Fruit fly (Drosophila melanogaster) whole organism, embryonic: ENCODE measurements around the gene CG10907.

Experiments
- ATbp ChIP-seq: fragments of 200-800 bp; sonication (Bioruptor generic); optimal IDR thresholded peaks from 2 replicates; lab custom pipeline; 2017; ENCODE audit warnings: missing biosample characterization, mild to moderate bottlenecking, missing genetic modification characterization, missing genetic modification reagents
- Adf1 ChIP-seq: fragments of 200-800 bp; sonication (Bioruptor generic); IDR thresholded peaks from 2 replicates; pipeline ENCODE4 v1.3.6; 2022; ENCODE audit warnings: missing biosample characterization, missing genetic modification characterization
- Atf6 ChIP-seq: fragments of 200-800 bp; sonication (Bioruptor generic); IDR thresholded peaks from 2 replicates; pipeline ENCODE4 v1.3.6; 2022; ENCODE audit warnings: missing biosample characterization, missing genetic modification characterization
- BtbVII ChIP-seq: fragments of 200-800 bp; sonication (Bioruptor generic); optimal IDR thresholded peaks from 3 replicates; lab custom pipeline; 2017; ENCODE audit warnings: missing biosample characterization, mild to moderate bottlenecking, missing genetic modification characterization
- CG10543 ChIP-seq: fragments of 200-800 bp; sonication (Bioruptor generic); optimal IDR thresholded peaks from 3 replicates; lab custom pipeline; 2017; ENCODE audit warnings: missing biosample characterization, mild to moderate bottlenecking, missing genetic modification characterization, moderate library complexity
- CG13296 ChIP-seq: fragments of 200-800 bp; sonication (Bioruptor generic); optimal IDR thresholded peaks from 3 replicates; lab custom pipeline; 2018; ENCODE audit warnings: missing biosample characterization, mild to moderate bottlenecking, missing genetic modification characterization
- CG15514 ChIP-seq: fragments of 200-800 bp; sonication (Bioruptor generic); optimal IDR thresholded peaks from 3 replicates; lab custom pipeline; 2017; ENCODE audit warnings: missing biosample characterization, missing genetic modification characterization, mild to moderate bottlenecking, moderate library complexity, missing genetic modification reagents
- CG16813 ChIP-seq: fragments of 200-800 bp; sonication (Bioruptor generic); IDR thresholded peaks from 3 replicates; pipeline ENCODE4 v1.3.6; 2022; ENCODE audit warnings: missing biosample characterization, missing genetic modification characterization; ENCODE audit not compliant: partially characterized antibody
- CG17912 ChIP-seq: fragments of 200-800 bp; sonication (Bioruptor generic); optimal IDR thresholded peaks from 2 replicates; lab custom pipeline; 2018; ENCODE audit warnings: missing biosample characterization, mild to moderate bottlenecking, missing genetic modification characterization
- CG18599 ChIP-seq: fragments of 200-800 bp; sonication (Bioruptor generic); optimal IDR thresholded peaks from 3 replicates; lab custom pipeline; 2017; ENCODE audit warnings: missing biosample characterization, missing genetic modification characterization, mild to moderate bottlenecking, moderate library complexity, missing genetic modification reagents
- CG34376 ChIP-seq: fragments of 200-800 bp; sonication (Bioruptor generic); optimal IDR thresholded peaks from 2 replicates; lab custom pipeline; 2018; ENCODE audit warnings: missing biosample characterization, mild to moderate bottlenecking, missing genetic modification characterization
- CG6813 ChIP-seq: fragments of 200-800 bp; sonication (Bioruptor generic); optimal IDR thresholded peaks from 2 replicates; lab custom pipeline; 2017; ENCODE audit warnings: missing biosample characterization, missing genetic modification characterization, mild to moderate bottlenecking, moderate library complexity, missing genetic modification reagents
- CG7839 ChIP-seq: fragments of 200-800 bp; sonication (Bioruptor generic); optimal IDR thresholded peaks from 3 replicates; lab custom pipeline; 2018; ENCODE audit warnings: missing biosample characterization, mild to moderate bottlenecking, missing genetic modification characterization, moderate library complexity
- Dbx ChIP-seq: fragments of 200-800 bp; sonication (Bioruptor generic); IDR thresholded peaks from 3 replicates; pipeline ENCODE4 v1.3.6; 2022; ENCODE audit warnings: missing biosample characterization, missing genetic modification characterization
- Ets65A ChIP-seq: fragments of 200-800 bp; sonication (Bioruptor generic); peaks from one replicate; lab custom pipeline; 2016; ENCODE audit warnings: missing biosample characterization, missing genetic modification characterization
- Fer2 ChIP-seq: fragments of 200-800 bp; sonication (Bioruptor generic); optimal IDR thresholded peaks from 2 replicates; lab custom pipeline; 2018; ENCODE audit warnings: missing biosample characterization, mild to moderate bottlenecking, missing genetic modification characterization, moderate library complexity
- Fer3 ChIP-seq: fragments of 200-800 bp; sonication (Bioruptor generic); optimal IDR thresholded peaks from 2 replicates; lab custom pipeline; 2018; ENCODE audit warnings: missing biosample characterization, mild to moderate bottlenecking, missing genetic modification characterization, moderate library complexity
- GATAe ChIP-seq: fragments of 200-800 bp; sonication (Bioruptor generic); conservative IDR thresholded peaks from 2 replicates; pipeline ENCODE4 v1.3.6; 2022; ENCODE audit warnings: missing biosample characterization, missing genetic modification characterization
- Hey ChIP-seq: fragments of 200-800 bp; sonication (Bioruptor generic); optimal IDR thresholded peaks from 3 replicates; lab custom pipeline; 2018; ENCODE audit warnings: missing biosample characterization, mild to moderate bottlenecking, missing genetic modification characterization
- HmgZ ChIP-seq: fragments of 200-800 bp; sonication (Bioruptor generic); optimal IDR thresholded peaks from 2 replicates; lab custom pipeline; 2018; ENCODE audit warnings: missing biosample characterization, mild to moderate bottlenecking, missing genetic modification characterization
- Med ChIP-seq: fragments of 200-800 bp; sonication (Bioruptor generic); peaks from one replicate; lab custom pipeline; 2016; ENCODE audit warnings: missing biosample characterization, missing genetic modification characterization, mild to moderate bottlenecking, inconsistent platforms, moderate library complexity
- Nf-YA ChIP-seq: fragments of 200-800 bp; sonication (Bioruptor generic); IDR thresholded peaks from 2 replicates; pipeline ENCODE4 v1.3.6; 2022; ENCODE audit warnings: missing biosample characterization, missing genetic modification characterization
- Oaz ChIP-seq: fragments of 200-800 bp; sonication (Bioruptor generic); IDR thresholded peaks from 2 replicates; pipeline ENCODE4 v1.3.6; 2022; ENCODE audit warnings: missing biosample characterization, missing genetic modification characterization
- Pdp1 ChIP-seq, 2 experiments: fragments of 200-800 bp; sonication (Bioruptor generic); optimal IDR thresholded peaks; 3 replicates each; lab custom pipeline; 2016; ENCODE audit warnings: missing biosample characterization in 2 of 2, missing genetic modification characterization in 2 of 2, mild to moderate bottlenecking in 1 of 2, moderate library complexity in 1 of 2
- caup ChIP-seq: fragments of 200-800 bp; sonication (Bioruptor generic); optimal IDR thresholded peaks from 3 replicates; lab custom pipeline; 2017; ENCODE audit warnings: missing biosample characterization, mild to moderate bottlenecking, missing genetic modification characterization, moderate library complexity; ENCODE audit not compliant: severe bottlenecking
- chinmo ChIP-seq: fragments of 200-800 bp; sonication (Bioruptor generic); IDR thresholded peaks from 4 replicates; pipeline ENCODE4 v1.3.6; 2022; ENCODE audit warnings: missing biosample characterization, missing genetic modification characterization; ENCODE audit not compliant: partially characterized antibody
- dm ChIP-seq: fragments of 200-800 bp; sonication (Bioruptor generic); optimal IDR thresholded peaks from 3 replicates; lab custom pipeline; 2016; ENCODE audit warnings: missing biosample characterization, missing genetic modification characterization
- exex ChIP-seq: fragments of 200-800 bp; sonication (Bioruptor generic); optimal IDR thresholded peaks from 4 replicates; lab custom pipeline; 2018; ENCODE audit warnings: missing biosample characterization, mild to moderate bottlenecking, missing genetic modification characterization, moderate library complexity
- grn ChIP-seq: fragments of 200-800 bp; sonication (Bioruptor generic); optimal IDR thresholded peaks from 3 replicates; lab custom pipeline; 2017; ENCODE audit warnings: missing biosample characterization, missing genetic modification characterization
- gro ChIP-seq: fragments of 200-800 bp; sonication (Bioruptor generic); optimal IDR thresholded peaks from 2 replicates; lab custom pipeline; 2016; ENCODE audit warnings: missing biosample characterization, missing genetic modification characterization
- hkb ChIP-seq, 2 experiments: fragments of 200-800 bp in 1 of 2; fragments of >200 bp in 1 of 2; sonication (Bioruptor generic) in 1 of 2; IDR thresholded peaks in 1 of 2; optimal IDR thresholded peaks in 1 of 2; 2 replicates each; pipeline versions ENCODE4 v1.3.6 to Lab custom; 2017 to 2022; ENCODE audit warnings: missing biosample characterization in 1 of 2, missing genetic modification characterization in 1 of 2
- kay ChIP-seq: fragments of 200-800 bp; sonication (Bioruptor generic); optimal IDR thresholded peaks from 2 replicates; lab custom pipeline; 2016; ENCODE audit warnings: missing biosample characterization, missing genetic modification characterization
- ken ChIP-seq: fragments of 200-800 bp; sonication (Bioruptor generic); IDR thresholded peaks from 3 replicates; pipeline ENCODE4 v1.3.6; 2022; ENCODE audit warnings: missing biosample characterization, missing genetic modification characterization
- lab ChIP-seq: fragments of 200-800 bp; sonication (Bioruptor generic); optimal IDR thresholded peaks from 3 replicates; lab custom pipeline; 2017; ENCODE audit warnings: missing biosample characterization, missing genetic modification characterization, mild to moderate bottlenecking, moderate library complexity, missing genetic modification reagents
- mirr ChIP-seq: fragments of 200-800 bp; sonication (Bioruptor generic); optimal IDR thresholded peaks from 3 replicates; lab custom pipeline; 2018; ENCODE audit warnings: missing biosample characterization, mild to moderate bottlenecking, missing genetic modification characterization
- nerfin-1 ChIP-seq: fragments of 200-800 bp; sonication (Bioruptor generic); optimal IDR thresholded peaks from 3 replicates; lab custom pipeline; 2019; ENCODE audit warnings: missing biosample characterization, mild to moderate bottlenecking, missing genetic modification characterization, moderate library complexity
- rib ChIP-seq: fragments of 200-800 bp; sonication (Bioruptor generic); IDR thresholded peaks from 2 replicates; pipeline ENCODE4 v1.3.6; 2022; ENCODE audit warnings: missing biosample characterization, missing genetic modification characterization
- sc ChIP-seq, 3 experiments: fragments of >200 bp in 2 of 3; fragments of 200-800 bp in 1 of 3; sonication (Bioruptor generic) in 1 of 3; optimal IDR thresholded peaks; 2 replicates in 2 of 3; 3 replicates in 1 of 3; lab custom pipeline; 2017; ENCODE audit warnings: mild to moderate bottlenecking in 1 of 3, missing biosample characterization in 1 of 3, missing genetic modification characterization in 1 of 3, missing genetic modification reagents in 1 of 3
- schlank ChIP-seq: fragments of 200-800 bp; sonication (Bioruptor generic); optimal IDR thresholded peaks from 2 replicates; lab custom pipeline; 2018; ENCODE audit warnings: missing biosample characterization, mild to moderate bottlenecking, missing genetic modification characterization
- sens ChIP-seq: fragments of 200-800 bp; sonication (Bioruptor generic); peaks from one replicate; lab custom pipeline; 2016; ENCODE audit warnings: missing biosample characterization, missing genetic modification characterization
- so ChIP-seq: fragments of 200-800 bp; sonication (Bioruptor generic); IDR thresholded peaks from 3 replicates; pipeline ENCODE4 v1.3.6; 2022; ENCODE audit warnings: missing biosample characterization, missing genetic modification characterization
- sug ChIP-seq: fragments of 200-800 bp; optimal IDR thresholded peaks from 2 replicates; lab custom pipeline; 2019; ENCODE audit warnings: missing biosample characterization, mild to moderate bottlenecking, missing genetic modification characterization, moderate library complexity
- wek ChIP-seq: fragments of 200-800 bp; sonication (Bioruptor generic); optimal IDR thresholded peaks from 3 replicates; lab custom pipeline; 2018; ENCODE audit warnings: missing biosample characterization, mild to moderate bottlenecking, missing genetic modification characterization, moderate library complexity

CG10907 gene

dm6 chr3L:11788195-11788594 lies 5.1 kb upstream of the CG10907 start:
- TF ChIP-seq chinmo (0 out of 4 replicates have a peak, but pooled peaks have one; percentile 27), Pdp1 (GFP tag; optimal IDR thresholded peaks at IDR 0.05; lab: Kevin White, UChicago) (peak in 1 of 2 experiments; percentile 82), mirr (GFP tag; lab: Kevin White, UChicago) (peak; percentile 86), caup (peak; percentile 4), Med (GFP tag; lab: Kevin White, UChicago) (peak; percentile 23), BtbVII (GFP tag; lab: Kevin White, UChicago) (peak; percentile 34), sc (optimal IDR thresholded peaks at IDR 0.05; lab: Kevin White, UChicago) (no peak), sc (GFP tag; optimal IDR thresholded peaks at IDR 0.05; lab: Kevin White, UChicago) (no peak), dm (no peak), Hey (no peak), sug (tag; lab: Kevin White, UChicago) (peak; percentile 64), CG10543 (GFP tag; lab: Kevin White, UChicago) (peak; percentile 52), Nf-YA (GFP tag; lab: Robert Waterston, UW) (0 out of 2 replicates have a peak, but pooled peaks have one; percentile 7), Fer3 (tag; lab: Kevin White, UChicago) (peak; percentile 35), HmgZ (tag; lab: Kevin White, UChicago) (peak; percentile 17), Oaz (GFP tag; lab: Robert Waterston, UW) (no peak), CG13296 (GFP tag; lab: Kevin White, UChicago) (peak; percentile 23), kay (GFP tag; lab: Kevin White, UChicago) (no peak), sens (GFP tag; lab: Kevin White, UChicago) (peak; percentile 33), CG17912 (GFP tag; lab: Kevin White, UChicago) (peak; percentile 22), Atf6 (GFP tag; lab: Robert Waterston, UW) (peak; percentile 40; the same call in 1 of the 2 replicates), gro (peak; percentile 27), CG15514 (GFP tag; lab: Kevin White, UChicago) (peak; percentile 36), CG16813 (GFP tag; lab: Robert Waterston, UW) (no peak), Adf1 (GFP tag; lab: Robert Waterston, UW) (no peak), Ets65A (peak; percentile 21), grn (GFP tag; lab: Kevin White, UChicago) (peak; percentile 66), ATbp (GFP tag; lab: Kevin White, UChicago) (peak; percentile 33), CG7839 (no peak), hkb (optimal IDR thresholded peaks at IDR 0.05; lab: Kevin White, UChicago) (no peak), hkb (GFP tag; IDR thresholded peaks at IDR 0.05; lab: Robert Waterston, UW) (peak; percentile 13; the same call in 1 of the 2 replicates), ken (GFP tag; lab: Robert Waterston, UW) (no peak), schlank (tag; lab: Kevin White, UChicago) (peak; percentile 34), CG34376 (GFP tag; lab: Kevin White, UChicago) (peak; percentile 48), CG18599 (peak; percentile 47), nerfin-1 (tag; lab: Kevin White, UChicago) (no peak), so (GFP tag; lab: Robert Waterston, UW) (peak; percentile 63; the same call in 1 of the 3 replicates), lab (GFP tag; lab: Kevin White, UChicago) (peak; percentile 72), GATAe (GFP tag; lab: Robert Waterston, UW) (peak; percentile 48; the same call in 1 of the 2 replicates), Dbx (GFP tag; lab: Robert Waterston, UW) (peak; percentile 41; the same call in 1 of the 3 replicates), wek (GFP tag; lab: Kevin White, UChicago) (peak; percentile 6), exex (tag; lab: Kevin White, UChicago) (peak; percentile 87), rib (GFP tag; lab: Robert Waterston, UW) (0 out of 2 replicates have a peak, but pooled peaks have one; percentile 40), CG6813 (GFP tag; lab: Kevin White, UChicago) (peak; percentile 54), Fer2 (tag; lab: Kevin White, UChicago) (no peak)
- TF ChIP-seq, all 482 proteins: peak for 32
